Worm (Caenorhabditis elegans): ENCODE data around the gene cutl-21.
A peak's percentile ranks its signal among the peaks of the same experiment; 100 is the strongest.

Gene cutl-21

ce11 chrX:963171-963570 is 41.0 kb upstream of the cutl-21 start, which contains the start of gene ncs-1:
Gene ncs-1, minus strand, starts transcription at chrX:963271.
- TF ChIP-seq ztf-22 (GFP tag; optimal IDR thresholded peaks at IDR 0.05) (no peak), lsy-27 (tag; optimal IDR thresholded peaks at IDR 0.05; ENCODE audit: borderline replicate concordance, insufficient read depth) (no peak), fkh-3 (tag; optimal IDR thresholded peaks at IDR 0.05) (no peak), die-1 (tag; optimal IDR thresholded peaks at IDR 0.05) (no peak), madf-10 (tag; optimal IDR thresholded peaks at IDR 0.05) (no peak), egrh-3 (GFP tag; IDR thresholded peaks at IDR 0.05) (no peak), lsl-1 (GFP tag; optimal IDR thresholded peaks at IDR 0.05) (no peak), nhr-120 (GFP tag; IDR thresholded peaks at IDR 0.05) (no peak)

DNA sequence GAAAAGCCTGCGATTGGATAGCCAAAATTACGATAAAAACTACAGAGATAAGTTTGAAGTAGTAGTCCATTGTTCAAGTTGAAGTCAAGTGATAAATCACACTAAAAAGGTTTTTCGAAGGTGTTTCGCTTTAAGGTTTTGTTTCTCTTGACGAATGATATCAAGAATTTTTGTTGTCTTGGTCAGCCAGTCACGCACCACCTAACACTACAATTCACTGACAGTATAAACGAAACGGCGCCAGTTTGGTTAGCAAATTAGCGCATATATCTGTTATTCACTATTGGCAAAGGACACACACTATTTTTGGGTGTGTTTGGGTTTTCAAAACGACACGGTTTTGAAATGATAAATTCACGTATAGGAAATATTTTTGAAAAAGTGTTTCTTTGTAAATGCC is 34.1 kb upstream of the cutl-21 start, which contains the start of gene C44C1.6:
C44C1.6 (minus strand) TSS at position 199 of the 400 bp plus-strand sequence.
- TF ChIP-seq cebp-1 (GFP tag; IDR thresholded peaks at IDR 0.05): no peak
- no peak for TF ChIP-seq cebp-1 (tag; optimal IDR thresholded peaks at IDR 0.05)
- no peak for TF ChIP-seq K12H6.12 (tag; optimal IDR thresholded peaks at IDR 0.05)
- no peak for TF ChIP-seq Y67H2A.10 (GFP tag; conservative IDR thresholded peaks at IDR 0.05)
- TF ChIP-seq lag-1 (GFP tag; IDR thresholded peaks at IDR 0.05): no peak
- TF ChIP-seq Y79H2A.3 (GFP tag; conservative IDR thresholded peaks at IDR 0.05): no peak
- no peak for TF ChIP-seq B0019.2 (GFP tag; conservative IDR thresholded peaks at IDR 0.05)
- TF ChIP-seq F22D6.2 (tag; optimal IDR thresholded peaks at IDR 0.05): no peak
- no peak for TF ChIP-seq ceh-91 (GFP tag; IDR thresholded peaks at IDR 0.05)
- no peak for TF ChIP-seq D2030.7 (GFP tag; IDR thresholded peaks at IDR 0.05)
- TF ChIP-seq F37B4.10 (GFP tag; IDR thresholded peaks at IDR 0.05): no peak
- no peak for TF ChIP-seq ceh-40 (GFP tag; IDR thresholded peaks at IDR 0.05)
- TF ChIP-seq ceh-100 (GFP tag; IDR thresholded peaks at IDR 0.05): no peak
- TF ChIP-seq pbrm-1 (GFP tag; IDR thresholded peaks at IDR 0.05): no peak
- no peak for TF ChIP-seq efl-1 (GFP tag; optimal IDR thresholded peaks at IDR 0.05)

- TF ChIP-seq F22D6.2 (tag; optimal IDR thresholded peaks at IDR 0.05) (no peak), attf-5 (GFP tag; optimal IDR thresholded peaks at IDR 0.05) (peak; percentile 21), ceh-27 (GFP tag; optimal IDR thresholded peaks at IDR 0.05) (peak; percentile 41), hmg-1.2 (GFP tag; IDR thresholded peaks at IDR 0.05) (peak; percentile 38), zfh-2 (GFP tag; conservative IDR thresholded peaks at IDR 0.05) (peak; percentile 69), nhr-80 (tag; optimal IDR thresholded peaks at IDR 0.05) (peak; percentile 37), lin-40 (tag; optimal IDR thresholded peaks at IDR 0.05) (peak; percentile 8), snpc-4 (GFP tag; optimal IDR thresholded peaks at IDR 0.05) (no peak), snpc-4 (tag; optimal IDR thresholded peaks at IDR 0.05) (peak in 2 of 4 experiments; percentile 80 to 82), mcd-1 (GFP tag; IDR thresholded peaks at IDR 0.05) (no peak)
Measured at ce11 chrX:974499-975235, 29.5 kb upstream of the cutl-21 start, which contains the start of gene vps-45. Gene vps-45, minus strand, starts transcription at chrX:974848.

DNA sequence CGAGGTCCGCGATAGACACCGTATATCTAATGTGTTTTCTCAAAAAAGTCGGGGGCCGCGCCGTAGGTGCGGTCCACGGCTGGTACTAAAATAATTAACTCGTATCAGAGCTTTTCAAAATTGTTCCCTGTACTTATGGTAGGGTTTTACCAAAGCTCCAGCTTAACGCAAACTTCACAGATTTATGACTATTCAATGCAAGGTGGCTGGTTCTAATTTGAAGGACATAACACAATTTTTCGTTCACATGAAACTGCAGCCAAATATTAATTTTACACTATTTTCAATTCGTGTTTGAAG is 29.0 kb upstream of the cutl-21 start:
- TF ChIP-seq dox-1 (GFP tag; IDR thresholded peaks at IDR 0.05): no peak
- no peak for TF ChIP-seq let-607 (tag; optimal IDR thresholded peaks at IDR 0.05)
- no peak for TF ChIP-seq rcor-1 (GFP tag; IDR thresholded peaks at IDR 0.05)
- TF ChIP-seq snpc-4 (GFP tag; optimal IDR thresholded peaks at IDR 0.05): no peak
- TF ChIP-seq snpc-4 (tag; optimal IDR thresholded peaks at IDR 0.05): peak in 2 of 4 experiments; percentile 62 to 72
- TF ChIP-seq K11D2.4 (GFP tag; IDR thresholded peaks at IDR 0.05): no peak
- no peak for TF ChIP-seq attf-3 (GFP tag; conservative IDR thresholded peaks at IDR 0.05)
- no peak for TF ChIP-seq B0261.1 (tag; optimal IDR thresholded peaks at IDR 0.05)
